Fruit fly (Drosophila melanogaster): Measurements from ENCODE around the gene CG4461.

CG4461 gene

DNA sequence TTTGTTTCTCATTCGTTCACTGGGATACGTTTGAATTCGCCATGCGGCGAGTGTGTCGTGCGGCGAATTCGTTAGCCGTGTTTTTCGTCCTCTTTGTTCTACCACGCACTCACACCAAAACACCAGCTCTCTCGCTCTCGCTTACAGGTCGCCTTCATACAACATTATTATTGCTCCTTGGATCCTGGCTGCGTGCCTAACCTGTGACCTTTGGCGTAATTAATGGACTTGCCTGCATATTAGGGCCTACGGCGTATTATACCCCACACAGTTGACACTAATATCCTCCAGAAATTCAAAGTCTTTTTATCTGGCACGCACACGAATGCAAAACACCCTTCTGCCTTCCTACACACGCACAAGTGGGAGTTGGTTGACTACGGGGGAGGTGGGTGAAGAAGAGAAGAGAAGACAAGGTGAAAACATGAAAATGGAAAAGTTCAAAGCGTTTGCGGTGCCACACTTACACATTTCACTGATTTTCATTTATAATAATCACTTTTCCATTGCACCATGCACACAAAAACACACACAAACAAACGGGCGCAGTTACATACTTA lies 34.9 kb downstream of the CG4461 start:
- TF ChIP-seq noc (tag; optimal IDR thresholded peaks at IDR 0.05) = no peak

DNA sequence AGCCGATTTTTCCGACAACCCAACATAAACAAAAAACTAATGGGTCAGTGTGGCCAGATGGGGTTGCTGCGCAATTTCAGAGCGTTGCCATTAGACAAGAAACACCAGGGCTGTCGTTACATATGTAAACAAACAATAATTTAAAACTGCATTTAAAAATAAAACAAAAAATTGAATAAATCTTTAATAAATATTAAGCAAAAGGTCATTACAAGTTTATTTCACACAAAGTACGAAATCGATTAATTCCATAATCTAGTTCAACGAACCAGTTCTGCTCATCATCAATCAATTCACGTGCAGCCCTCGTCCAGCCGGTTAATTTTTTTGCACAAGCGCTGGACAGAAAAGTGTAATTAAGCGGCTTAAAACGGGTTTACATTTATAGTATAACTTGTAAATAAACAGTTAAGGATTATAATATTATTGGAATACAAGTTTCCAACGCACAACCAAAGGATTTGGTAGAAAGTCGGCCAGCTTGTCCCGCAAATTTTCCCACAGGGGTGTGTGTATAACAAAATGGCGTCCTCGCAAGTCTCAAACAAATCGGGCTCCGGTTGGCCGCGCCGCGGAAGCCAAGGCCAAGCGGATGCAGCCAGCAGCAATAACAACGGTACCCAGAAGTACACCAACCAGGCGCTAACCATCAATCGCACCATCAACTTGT lies 35.7 kb downstream of the CG4461 start, which contains the start of the genes CG4022 and Cpsf5:
TSS of gene CG4022 (minus strand) at position 79 of the 670 bp plus-strand sequence.
TSS of gene Cpsf5 (plus strand) at position 285 of the 670 bp plus-strand sequence.
- TF ChIP-seq noc (tag; optimal IDR thresholded peaks at IDR 0.05) = peak; percentile 82

DNA sequence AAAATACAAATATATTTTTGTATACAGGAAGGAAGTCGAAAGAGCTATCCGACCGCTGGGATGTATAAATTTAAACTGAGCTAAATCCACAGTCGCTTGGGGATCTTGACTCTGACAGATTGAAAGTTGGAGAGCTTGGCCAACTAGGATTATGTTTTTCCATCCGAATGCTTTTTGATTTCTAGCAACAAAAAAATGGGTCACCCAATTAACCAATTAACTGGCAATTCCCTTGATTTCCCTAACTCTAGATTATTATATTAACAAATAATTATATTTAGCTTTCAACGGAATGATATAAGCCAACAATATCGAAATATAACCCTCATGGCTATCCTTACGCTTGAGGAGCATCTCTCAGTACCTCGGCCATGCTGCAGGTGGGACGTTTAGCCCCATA lies 42.1 kb downstream of the CG4461 start, which contains the start of gene CG3982:
TSS of gene CG3982 (minus strand) at position 101 of the 400 bp plus-strand sequence.
- TF ChIP-seq noc (tag; optimal IDR thresholded peaks at IDR 0.05) = no peak

DNA sequence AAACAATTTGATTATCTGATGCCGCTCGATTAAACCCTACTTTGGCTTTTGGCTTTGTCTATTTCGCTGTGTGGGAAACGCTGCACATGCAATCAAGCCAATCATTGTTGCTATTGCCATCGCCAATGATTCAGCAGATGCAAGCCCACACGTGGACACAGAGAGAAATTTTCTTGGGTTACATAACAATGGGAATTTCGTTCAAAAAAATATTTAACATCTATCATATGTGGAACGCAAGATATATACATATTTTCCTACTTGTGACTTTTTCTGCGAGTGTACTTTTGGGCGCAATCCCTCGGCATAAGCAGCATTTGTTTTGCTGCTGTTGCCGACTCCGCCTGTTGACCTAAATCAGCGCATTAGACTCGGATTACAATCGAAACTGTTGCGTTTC lies 44.1 kb downstream of the CG4461 start:
- no peak for TF ChIP-seq noc (tag; optimal IDR thresholded peaks at IDR 0.05)

DNA sequence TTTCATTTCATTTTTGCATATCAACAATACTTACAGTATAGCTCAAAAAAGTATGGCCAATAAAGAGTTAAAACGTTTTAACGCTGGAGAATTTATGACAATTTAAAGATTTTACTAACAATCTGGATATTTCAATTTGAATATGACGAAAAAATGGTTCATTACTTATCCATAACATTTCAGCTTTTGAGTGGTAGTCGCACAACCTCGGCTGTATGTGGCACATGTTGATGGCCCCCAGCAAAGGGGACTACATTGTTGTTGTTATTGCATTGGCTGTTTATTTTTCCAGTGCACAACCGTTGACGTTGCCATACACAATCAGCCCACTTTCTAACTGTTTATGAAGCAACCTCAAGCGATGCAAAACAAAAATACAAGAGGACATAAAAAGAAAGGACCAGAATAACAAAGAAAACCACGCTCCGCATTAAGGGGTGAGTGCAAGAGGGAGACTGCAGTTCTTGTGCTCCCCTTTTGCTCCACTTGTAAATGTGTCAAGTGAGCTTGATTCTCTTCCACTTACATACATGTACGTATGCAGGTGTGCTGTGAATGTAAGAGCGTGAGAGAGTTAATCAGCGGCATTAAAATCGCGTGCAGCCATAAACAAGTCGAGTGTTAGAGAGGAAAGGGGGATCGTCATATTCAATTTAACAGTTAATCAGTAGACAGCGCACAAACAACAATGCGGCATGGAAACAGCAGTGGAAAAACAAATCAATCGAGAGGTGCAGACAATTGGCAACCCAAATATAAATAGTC lies 45.0 kb downstream of the CG4461 start:
- peak; percentile 26 for TF ChIP-seq noc (tag; optimal IDR thresholded peaks at IDR 0.05)

DNA sequence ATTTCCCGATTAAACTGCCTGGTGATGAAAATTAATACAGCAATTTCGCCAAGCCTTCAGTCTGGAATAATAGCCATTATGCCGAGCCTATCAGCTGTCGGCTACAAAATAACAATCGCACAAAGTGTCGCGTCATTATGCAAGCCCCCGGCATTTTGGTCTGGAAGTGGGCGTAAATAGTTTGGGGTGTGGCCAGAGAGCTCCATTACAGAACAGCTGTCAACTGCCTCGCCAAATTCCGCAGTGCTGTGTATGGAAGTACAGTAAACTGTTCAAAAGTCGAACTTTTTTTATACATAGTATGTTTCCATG lies 45.5 kb downstream of the CG4461 start:
- TF ChIP-seq noc (tag; optimal IDR thresholded peaks at IDR 0.05) = no peak

DNA sequence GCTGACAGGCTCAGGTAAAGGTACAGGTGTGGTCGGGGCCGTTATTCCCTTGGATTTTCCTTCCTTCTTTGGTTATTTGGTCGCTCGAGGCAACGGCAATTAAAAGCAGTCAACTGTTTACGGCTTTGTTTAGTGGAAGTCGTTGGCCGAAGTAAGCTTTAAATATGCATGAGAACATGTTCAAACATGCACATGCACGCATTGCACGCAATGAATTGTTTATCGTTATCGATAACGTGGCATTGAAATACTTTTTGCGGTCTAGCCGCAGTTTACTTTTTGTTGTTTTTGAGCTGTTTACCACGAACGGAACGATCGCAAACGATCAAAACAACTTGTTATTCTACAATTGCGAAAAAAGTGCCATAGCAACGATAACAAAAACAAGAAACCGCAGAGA lies 46.4 kb downstream of the CG4461 start:
- no peak for TF ChIP-seq noc (tag; optimal IDR thresholded peaks at IDR 0.05)

DNA sequence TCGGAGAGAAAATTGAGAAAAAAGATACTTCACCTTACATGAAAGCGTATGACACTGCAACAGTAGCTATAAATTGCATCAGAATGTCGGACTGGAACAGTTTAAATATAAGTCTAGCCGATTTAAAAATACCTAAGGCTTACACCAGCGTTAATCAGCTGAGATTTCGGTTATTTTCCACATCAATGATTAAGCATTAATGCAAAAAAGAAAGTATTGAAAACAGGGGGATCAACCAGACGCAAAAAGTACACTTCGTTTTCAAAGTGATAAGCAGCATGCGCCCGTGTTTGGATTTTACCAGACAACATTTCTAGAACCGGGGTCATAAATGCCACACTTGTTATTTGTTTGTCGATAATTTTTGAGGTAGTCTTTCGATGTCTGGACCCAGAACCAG lies 46.9 kb downstream of the CG4461 start:
- TF ChIP-seq noc (tag; optimal IDR thresholded peaks at IDR 0.05) = peak; percentile 15

DNA sequence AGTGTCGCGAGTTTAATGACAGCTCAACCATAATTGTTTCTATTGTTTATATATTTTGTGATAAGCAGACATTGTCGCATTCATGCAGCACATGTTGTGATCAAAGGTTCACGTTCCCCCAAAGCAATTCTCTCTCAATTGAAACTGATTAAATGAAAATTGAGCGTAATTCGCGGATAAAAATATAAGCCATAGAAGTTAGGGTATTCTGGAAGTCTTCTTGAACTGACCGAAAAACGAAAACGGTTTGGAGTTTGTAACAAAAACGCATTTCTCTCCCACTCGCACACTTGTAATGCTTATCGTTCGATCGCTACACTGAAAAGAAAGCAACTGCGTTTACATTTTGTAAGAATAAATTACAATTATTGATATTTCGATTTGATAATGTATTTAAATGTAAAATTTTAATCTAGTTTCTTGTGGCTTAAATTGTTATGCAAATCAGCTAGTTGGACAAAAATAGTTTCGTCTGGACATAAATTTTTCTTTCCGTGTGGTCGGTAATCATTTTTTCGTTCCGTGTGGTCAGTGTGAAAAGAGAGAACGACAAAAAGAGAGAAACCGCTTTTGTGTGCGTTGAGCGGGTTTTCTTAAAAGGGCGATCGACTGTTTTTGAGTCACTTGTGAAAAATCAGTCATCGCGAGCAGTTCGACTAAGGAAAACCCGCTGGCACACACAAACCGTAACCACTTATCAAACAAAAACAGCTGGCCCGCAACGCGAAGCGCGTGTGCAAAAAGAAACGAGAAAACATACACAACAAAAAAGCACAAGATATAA lies 47.6 kb downstream of the CG4461 start, which contains the start of gene aay:
TSS of gene aay (plus strand) at position 618 of the 784 bp plus-strand sequence.
- peak; percentile 97 for TF ChIP-seq noc (tag; optimal IDR thresholded peaks at IDR 0.05)

DNA sequence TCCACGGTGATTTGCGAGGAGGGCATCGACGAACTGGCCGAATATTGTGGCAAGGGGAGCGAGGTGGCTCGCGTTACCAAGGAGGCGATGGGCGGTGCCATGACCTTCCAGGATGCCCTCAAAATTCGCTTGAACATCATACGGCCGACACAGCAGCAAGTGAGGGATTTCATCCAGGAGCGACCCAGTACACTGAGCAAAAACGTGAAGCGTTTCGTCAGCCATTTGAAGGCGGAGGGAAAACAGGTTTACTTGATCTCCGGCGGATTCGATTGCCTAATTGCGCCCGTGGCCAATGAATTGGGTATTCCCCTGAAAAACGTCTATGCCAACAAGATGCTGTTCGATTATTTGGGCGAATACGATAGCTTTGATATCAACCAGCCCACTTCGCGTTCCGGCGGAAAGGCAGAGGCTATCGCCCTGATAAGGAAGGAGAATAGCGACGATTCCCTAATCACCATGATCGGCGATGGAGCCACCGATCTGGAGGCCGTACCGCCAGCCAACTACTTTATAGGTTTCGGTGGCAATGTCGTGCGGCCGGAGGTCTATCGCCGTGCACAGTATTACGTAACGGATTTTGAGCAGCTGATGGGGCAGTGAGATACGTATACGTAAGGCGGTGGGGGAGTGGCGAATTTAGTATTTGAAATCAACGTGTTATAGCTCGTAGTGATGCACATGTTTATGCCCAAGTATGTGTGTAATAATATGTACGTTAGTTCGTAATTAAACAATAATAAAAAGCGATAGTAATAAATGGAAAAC lies 48.7 kb downstream of the CG4461 start:
- TF ChIP-seq noc (tag; optimal IDR thresholded peaks at IDR 0.05) = no peak

DNA sequence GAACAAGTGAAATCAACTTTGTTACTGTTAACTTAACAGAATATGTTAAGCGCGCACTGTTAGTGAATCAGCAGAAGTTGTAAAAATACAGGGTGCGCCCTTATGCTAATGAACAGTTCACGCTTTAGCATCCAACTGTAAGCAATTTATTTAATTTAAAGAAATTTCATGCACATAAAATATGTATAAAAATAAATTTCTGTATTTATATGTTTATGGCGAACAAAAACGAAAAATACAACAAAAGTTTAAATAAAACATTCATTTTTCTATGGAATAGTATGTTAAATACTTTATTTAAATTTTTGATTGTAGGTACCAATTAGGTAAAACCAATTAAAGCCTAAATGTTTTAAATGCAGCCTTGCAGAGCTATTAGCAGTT lies 49.3 kb downstream of the CG4461 start:
- no peak for TF ChIP-seq noc (tag; optimal IDR thresholded peaks at IDR 0.05)

DNA sequence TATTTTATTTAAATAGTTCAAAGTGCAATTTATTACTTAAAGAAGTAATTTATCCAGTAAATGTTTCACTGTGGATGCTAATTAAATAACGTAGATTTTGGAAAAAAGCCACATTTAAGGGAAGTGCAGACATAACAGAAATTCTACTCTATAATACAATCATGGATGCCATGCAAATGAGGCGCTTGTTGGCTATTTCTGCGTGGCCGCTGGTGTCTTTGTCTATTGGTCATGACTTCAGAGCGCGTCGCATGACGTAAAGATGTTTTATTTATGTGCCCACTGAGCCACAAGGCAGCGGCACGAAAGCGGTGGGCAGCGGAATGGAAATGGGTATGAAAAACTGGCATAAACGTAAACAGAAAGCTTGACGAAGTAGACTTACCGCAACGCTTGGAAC lies 50.6 kb downstream of the CG4461 start:
- no peak for TF ChIP-seq noc (tag; optimal IDR thresholded peaks at IDR 0.05)
